Fruit fly (Drosophila melanogaster): ENCODE data around the gene sip3.

Gene sip3

DNA sequence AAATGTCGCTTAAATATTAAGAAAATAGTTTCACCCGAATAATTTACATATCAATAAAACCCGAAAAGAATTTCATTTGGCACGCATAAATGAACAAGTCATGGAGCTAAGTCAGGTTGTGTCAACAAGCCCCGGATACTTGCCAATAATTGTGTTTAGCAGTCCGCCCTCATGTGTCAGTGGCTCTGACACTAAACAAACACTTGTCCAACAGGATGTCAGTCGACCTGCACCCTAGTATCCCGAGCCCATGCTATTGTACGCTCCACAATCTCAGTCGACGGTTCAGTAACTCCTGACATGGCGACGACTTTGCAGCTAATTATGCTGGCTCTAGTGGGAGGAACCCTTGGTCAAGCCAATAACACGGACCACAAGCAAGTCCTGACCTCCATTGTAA, 28.6 kb downstream of the sip3 start, which contains the start of gene Ir100a:
TSS of gene Ir100a (plus strand) at position 301 of the 400 bp plus-strand sequence.
- no peak for TF ChIP-seq noc (tag; optimal IDR thresholded peaks at IDR 0.05)

DNA sequence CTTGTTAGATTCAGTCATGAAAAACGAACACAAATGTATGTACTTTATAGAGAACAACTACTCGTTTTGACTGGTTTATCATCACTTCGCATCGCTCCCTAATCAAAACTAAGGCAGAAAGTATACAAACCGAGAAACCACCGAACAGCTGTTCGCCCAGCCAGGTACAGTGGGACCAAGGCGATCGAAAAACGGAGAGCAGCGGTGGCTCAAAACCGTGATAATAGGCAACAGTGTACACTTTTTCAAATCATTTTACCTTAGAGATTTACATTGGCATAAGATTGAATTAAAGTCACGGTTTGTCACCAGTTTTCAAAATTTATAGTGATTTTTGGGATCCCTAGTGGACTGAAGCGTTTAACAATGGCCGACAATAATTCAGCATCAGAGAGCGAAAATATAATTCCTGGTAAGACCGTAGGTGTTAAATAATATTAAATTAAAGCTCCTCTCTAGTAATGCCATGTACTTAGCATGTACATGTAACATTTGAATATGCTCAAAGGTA, 33.3 kb downstream of the sip3 start, which contains the start of the genes CG42233 and CG1971:
TSS of gene CG42233 (minus strand) at position 51 of the 511 bp plus-strand sequence.
TSS of gene CG1971 (plus strand) at position 241 of the 511 bp plus-strand sequence.
- TF ChIP-seq noc (tag; optimal IDR thresholded peaks at IDR 0.05) = no peak

DNA sequence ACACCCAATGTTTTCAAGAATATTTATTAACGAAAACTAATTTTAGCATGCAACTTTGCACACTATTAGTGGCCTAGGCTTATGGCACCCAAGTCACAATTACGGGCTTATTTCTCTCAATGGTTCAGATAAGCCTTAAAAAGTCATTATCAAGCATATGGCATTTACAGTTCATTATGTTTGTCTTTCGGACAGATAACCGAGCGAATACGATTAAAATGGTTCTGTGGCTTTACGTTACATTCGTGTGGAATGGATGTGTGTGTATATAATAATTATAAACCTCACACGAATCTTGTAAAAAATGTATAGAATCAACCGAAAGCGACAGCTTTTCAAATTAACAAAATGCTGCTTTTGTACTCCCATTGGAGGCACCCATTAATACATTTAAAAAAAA, 36.6 kb downstream of the sip3 start:
- TF ChIP-seq noc (tag; optimal IDR thresholded peaks at IDR 0.05) = no peak

DNA sequence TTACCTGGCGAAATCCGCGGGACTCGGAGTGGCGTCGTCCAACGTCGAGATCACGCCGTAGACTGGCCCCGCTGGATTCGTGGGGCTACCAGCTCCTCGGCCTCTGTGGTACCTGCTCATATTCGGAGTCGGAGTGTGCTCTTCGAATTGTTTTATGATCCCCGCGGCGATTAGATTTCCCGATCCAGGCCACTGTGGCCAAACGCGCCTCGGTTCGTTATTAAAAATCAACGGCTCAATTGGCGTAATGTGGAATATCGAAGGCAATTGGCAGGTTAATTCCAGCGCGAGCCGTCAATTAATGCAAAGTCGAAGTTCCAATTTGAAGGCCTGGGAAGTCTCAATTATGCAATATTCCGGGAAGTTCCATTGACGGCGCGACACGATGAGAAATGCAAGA, 37.6 kb downstream of the sip3 start:
- TF ChIP-seq noc (tag; optimal IDR thresholded peaks at IDR 0.05) = no peak

DNA sequence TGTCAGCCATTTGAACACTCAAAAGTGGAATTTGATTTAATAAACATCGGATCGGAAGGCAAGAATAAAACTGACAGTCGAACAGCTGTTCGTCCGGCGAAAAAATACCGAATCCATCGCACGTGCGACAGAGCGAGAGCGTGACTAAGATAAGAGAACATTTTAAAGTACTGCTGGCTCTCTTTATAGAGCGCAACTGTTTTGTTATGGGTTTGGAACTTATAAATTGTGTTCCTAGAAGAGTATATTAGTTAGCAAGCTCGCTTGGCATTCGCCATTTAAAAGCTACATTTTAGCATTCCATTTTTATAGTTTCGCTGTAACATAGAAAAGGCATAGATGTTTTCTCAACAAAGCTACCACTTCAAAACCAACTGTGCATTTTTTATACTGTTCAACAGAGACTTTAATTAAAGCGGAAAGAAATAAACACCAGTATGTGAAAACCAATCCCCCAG, 38.1 kb downstream of the sip3 start, which contains the start of gene Rift:
TSS of gene Rift (minus strand) at position 114 of the 458 bp plus-strand sequence.
- no peak for TF ChIP-seq noc (tag; optimal IDR thresholded peaks at IDR 0.05)

DNA sequence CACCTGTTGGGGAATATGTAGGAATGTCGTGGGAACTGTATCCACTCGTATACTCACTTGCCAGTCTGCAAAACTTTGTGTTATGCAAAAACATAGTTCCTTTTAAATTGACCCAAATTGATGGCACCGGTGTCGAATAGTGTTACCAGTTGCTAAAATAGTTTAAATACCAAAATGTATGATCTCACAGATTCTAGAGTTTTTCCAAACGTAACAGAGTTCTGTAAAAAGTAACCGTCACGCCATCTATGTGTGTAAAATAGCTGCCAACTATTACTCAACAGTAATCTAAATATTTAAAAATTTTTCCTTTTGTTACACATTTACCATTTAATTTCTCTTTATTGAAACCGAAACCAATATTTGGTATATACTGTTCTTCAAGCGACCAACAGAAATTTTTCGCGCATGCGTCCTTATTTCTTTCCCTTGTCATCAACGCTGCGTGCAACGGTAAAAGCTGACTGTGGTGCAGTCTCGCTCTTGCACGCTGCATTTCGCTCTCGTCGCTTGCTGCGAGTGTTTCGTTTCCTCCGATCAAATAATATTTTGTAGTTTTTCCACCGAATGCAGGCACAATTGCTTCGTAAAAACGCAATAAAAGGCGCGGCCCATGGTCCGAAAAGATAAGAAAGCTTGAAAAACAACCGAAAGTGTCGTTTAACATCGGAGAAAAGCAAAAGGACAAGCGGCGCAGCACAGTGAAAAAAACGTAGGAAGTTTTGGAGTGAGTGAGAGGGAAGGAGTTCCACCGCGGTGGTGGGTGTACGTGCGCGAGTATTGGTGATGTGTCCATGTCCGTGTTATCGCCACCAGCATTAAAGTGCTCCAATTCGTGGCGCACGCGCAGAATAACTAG, 40.3 kb downstream of the sip3 start, which contains the start of the genes FeCH and RhoGAP100F:
TSS of gene FeCH (minus strand) at position 180 of the 859 bp plus-strand sequence.
TSS of gene RhoGAP100F (plus strand) at position 493 of the 859 bp plus-strand sequence.
- no peak for TF ChIP-seq noc (tag; optimal IDR thresholded peaks at IDR 0.05)

DNA sequence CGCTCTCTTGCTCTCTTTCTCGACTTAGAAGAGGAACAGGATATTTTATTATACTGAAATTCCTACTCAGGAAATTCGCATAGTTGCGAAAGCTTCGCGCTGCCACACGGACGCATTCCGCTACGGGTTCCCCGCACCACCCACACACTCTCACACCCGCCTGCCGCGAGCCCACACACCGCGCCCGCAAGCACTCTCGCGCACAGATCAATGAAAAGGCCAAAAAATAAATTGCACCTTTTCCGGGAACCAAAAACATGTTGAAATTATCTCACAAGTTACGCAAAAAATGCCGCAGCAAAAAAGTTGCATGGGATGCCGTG, 40.9 kb downstream of the sip3 start:
- TF ChIP-seq noc (tag; optimal IDR thresholded peaks at IDR 0.05) = no peak

DNA sequence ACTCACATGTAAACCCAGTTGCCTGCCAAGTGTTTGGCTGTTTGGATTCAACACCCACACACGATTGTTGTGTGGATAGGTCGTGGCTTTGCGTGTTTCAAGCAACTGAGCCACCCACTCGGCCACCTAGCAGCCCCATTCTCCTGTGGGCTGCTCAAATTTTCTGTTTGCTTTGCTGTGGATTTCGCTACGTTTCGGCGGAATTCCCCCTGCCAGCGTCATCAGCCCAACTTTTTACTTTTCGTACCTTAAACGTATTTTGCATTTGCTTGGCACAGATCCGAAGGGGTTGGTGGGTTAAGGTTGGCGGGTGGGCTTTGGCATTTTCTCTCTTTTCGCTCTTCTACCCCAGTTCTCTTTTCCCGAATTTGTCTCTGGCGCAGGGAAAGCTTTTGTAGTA, 50.4 kb downstream of the sip3 start:
- no peak for TF ChIP-seq noc (tag; optimal IDR thresholded peaks at IDR 0.05)

DNA sequence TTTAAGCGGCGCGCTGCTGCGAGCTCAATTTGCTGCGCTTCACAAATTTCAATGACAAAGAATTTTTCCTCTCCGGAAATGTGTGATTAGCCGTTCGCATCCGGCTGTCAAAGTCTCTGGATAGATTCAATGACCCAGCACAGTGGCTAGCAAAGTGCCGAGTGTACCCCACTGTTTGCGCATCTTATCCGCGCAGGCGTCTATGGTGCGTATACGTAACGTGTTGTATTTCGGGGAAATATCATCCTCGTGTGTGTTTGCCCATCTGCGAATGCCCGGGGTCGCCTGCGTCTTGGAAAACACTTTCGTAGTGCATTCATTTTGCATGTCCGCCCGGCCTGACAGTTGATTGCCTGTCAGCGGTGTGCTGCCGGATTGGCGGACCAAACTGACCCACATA, 52.2 kb downstream of the sip3 start:
- no peak for TF ChIP-seq noc (tag; optimal IDR thresholded peaks at IDR 0.05)

Measured in whole organism, larva.